Worm (Caenorhabditis elegans) whole organism, L4/young adult: ENCODE measurements around the gene C40C9.4.
A peak's percentile ranks its signal among the peaks of the same experiment; 100 is the strongest.

Experiments used
- W03F9.2 ChIP-seq: fragments of 150-350 bp; optimal IDR thresholded peaks from 2 replicates; lab custom pipeline; 2014; ENCODE audit warnings: missing biosample characterization, missing genetic modification characterization
- dao-5 ChIP-seq: sonication (generic microtip); optimal IDR thresholded peaks from 2 replicates; lab custom pipeline; 2016; ENCODE audit warnings: missing genotype, missing genetic modification characterization, moderate library complexity, missing compliant biosample characterization
- him-1 ChIP-seq: sonication (generic microtip); optimal IDR thresholded peaks from 2 replicates; lab custom pipeline; 2016; ENCODE audit warnings: missing genotype, missing genetic modification reagents, missing genetic modification characterization, missing compliant biosample characterization

Gene C40C9.4

ce11 chrX:13675444-13675843 lies 24.5 kb downstream of the C40C9.4 start:
- TF ChIP-seq W03F9.2 (tag; lab: Kevin White, UChicago), result no peak
- no peak for TF ChIP-seq dao-5 (tag; lab: Kevin White, UChicago)
- TF ChIP-seq him-1 (tag; lab: Kevin White, UChicago), result no peak

- TF ChIP-seq him-1 (tag; lab: Kevin White, UChicago), result no peak
- no peak for TF ChIP-seq dao-5 (tag; lab: Kevin White, UChicago)
- TF ChIP-seq W03F9.2 (tag; lab: Kevin White, UChicago), result no peak
These were observed 26.0 kb downstream of the C40C9.4 start, which contains the start of gene gck-4 for ce11 chrX:13676892-13677291. gck-4 (plus strand) TSS chrX:13677192.

ce11 chrX:13685725-13686124 lies 34.8 kb downstream of the C40C9.4 start:
- TF ChIP-seq dao-5 (tag; lab: Kevin White, UChicago) (no peak), W03F9.2 (tag; lab: Kevin White, UChicago) (no peak), him-1 (tag; lab: Kevin White, UChicago) (no peak)

- TF ChIP-seq W03F9.2 (tag; lab: Kevin White, UChicago) (no peak), him-1 (tag; lab: Kevin White, UChicago) (no peak), dao-5 (tag; lab: Kevin White, UChicago) (no peak)
These were observed 36.2 kb downstream of the C40C9.4 start for ce11 chrX:13687111-13687512.

ce11 chrX:13687655-13688054 lies 36.8 kb downstream of the C40C9.4 start, which contains the start of gene adm-2:
adm-2 (plus strand) TSS chrX:13687955.
- TF ChIP-seq W03F9.2 (tag; lab: Kevin White, UChicago) (no peak), him-1 (tag; lab: Kevin White, UChicago) (no peak), dao-5 (tag; lab: Kevin White, UChicago) (no peak)

ce11 chrX:13690333-13690732 lies 39.4 kb downstream of the C40C9.4 start:
- TF ChIP-seq him-1 (tag; lab: Kevin White, UChicago) (no peak), dao-5 (tag; lab: Kevin White, UChicago) (no peak), W03F9.2 (tag; lab: Kevin White, UChicago) (no peak)

DNA sequence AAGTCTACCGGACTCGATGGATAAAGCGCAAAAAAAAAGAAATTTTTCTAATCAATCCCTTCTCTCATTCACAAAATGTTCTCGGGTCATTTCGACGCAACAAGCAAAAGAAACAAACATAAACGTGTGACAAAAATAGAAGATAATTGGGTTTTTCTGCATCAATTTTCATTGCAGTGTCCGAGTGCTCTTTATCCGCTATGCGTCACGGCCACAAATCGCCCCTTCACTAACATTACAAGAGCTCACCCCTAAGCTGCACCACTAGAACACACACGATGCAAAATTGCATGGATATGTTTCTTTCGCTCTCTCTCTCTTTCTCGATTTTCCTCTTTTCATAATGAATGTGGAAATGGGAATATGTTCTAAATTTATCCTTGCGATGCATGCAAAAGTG lies 45.3 kb downstream of the C40C9.4 start:
- no peak for TF ChIP-seq dao-5 (tag; lab: Kevin White, UChicago)
- TF ChIP-seq W03F9.2 (tag; lab: Kevin White, UChicago), result no peak
- no peak for TF ChIP-seq him-1 (tag; lab: Kevin White, UChicago)

DNA sequence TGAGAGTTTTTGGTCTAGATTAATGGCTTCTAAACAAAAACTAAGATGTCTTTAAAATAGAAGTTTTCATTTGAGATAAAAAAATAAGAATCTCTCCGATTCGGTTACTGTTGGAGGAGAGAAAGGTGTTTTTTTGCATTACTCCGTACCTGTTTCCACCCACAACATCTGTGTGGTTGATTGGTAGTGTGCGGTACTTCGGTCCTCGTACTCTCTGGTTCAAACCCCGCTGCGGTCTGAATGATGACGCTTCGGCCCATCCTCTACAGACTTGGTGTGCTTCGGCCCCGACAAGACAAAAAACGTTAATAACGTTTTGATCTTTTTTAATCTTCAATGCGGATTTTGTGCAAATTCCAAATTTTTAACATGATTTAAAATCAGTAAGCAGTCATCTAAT lies 46.6 kb downstream of the C40C9.4 start:
- TF ChIP-seq W03F9.2 (tag; lab: Kevin White, UChicago), result no peak
- no peak for TF ChIP-seq dao-5 (tag; lab: Kevin White, UChicago)
- TF ChIP-seq him-1 (tag; lab: Kevin White, UChicago), result no peak

ce11 chrX:13700642-13701233 lies 49.8 kb downstream of the C40C9.4 start:
- TF ChIP-seq dao-5 (tag; lab: Kevin White, UChicago) (peak; percentile 88), him-1 (tag; lab: Kevin White, UChicago) (peak; percentile 100), W03F9.2 (tag; lab: Kevin White, UChicago) (peak; percentile 98)
